Fruit fly (Drosophila melanogaster) whole organism, adult: ENCODE data around the gene CG4839.

Source experiments
- CG11617 ChIP-seq: fragments of 200-800 bp; sonication (Bioruptor generic); optimal IDR thresholded peaks from 2 replicates; lab custom pipeline; 2017; ENCODE audit warnings: mild to moderate bottlenecking, missing biosample characterization, missing genetic modification reagents, missing genetic modification characterization
- CG12768 ChIP-seq: fragments of 200-800 bp; sonication (Bioruptor generic); optimal IDR thresholded peaks from 2 replicates; lab custom pipeline; 2017; ENCODE audit warnings: missing biosample characterization, missing genetic modification characterization, mild to moderate bottlenecking, moderate library complexity, missing genetic modification reagents
- CG14711 ChIP-seq: fragments of 200-800 bp; sonication (Bioruptor generic); optimal IDR thresholded peaks from 2 replicates; lab custom pipeline; 2018; ENCODE audit warnings: missing biosample characterization, mild to moderate bottlenecking, missing genetic modification characterization, moderate library complexity
- CG1620 ChIP-seq: fragments of 200-800 bp; sonication (Bioruptor generic); optimal IDR thresholded peaks from 2 replicates; lab custom pipeline; 2016; ENCODE audit warnings: missing biosample characterization, missing genetic modification characterization
- CG33017 ChIP-seq: fragments of 200-800 bp; sonication (Bioruptor generic); optimal IDR thresholded peaks from 2 replicates; lab custom pipeline; 2018; ENCODE audit warnings: missing biosample characterization, mild to moderate bottlenecking, missing genetic modification characterization, moderate library complexity
- CG5204 ChIP-seq: fragments of 200-800 bp; sonication (Bioruptor generic); optimal IDR thresholded peaks from 2 replicates; lab custom pipeline; 2016; ENCODE audit warnings: missing biosample characterization, missing genetic modification characterization
- CG7045 ChIP-seq: fragments of 200-800 bp; sonication (Bioruptor generic); optimal IDR thresholded peaks from 2 replicates; lab custom pipeline; 2017; ENCODE audit warnings: missing biosample characterization, mild to moderate bottlenecking, missing genetic modification characterization
- CG7101 ChIP-seq: fragments of 200-800 bp; sonication (Bioruptor generic); optimal IDR thresholded peaks from 2 replicates; lab custom pipeline; 2018; ENCODE audit warnings: missing biosample characterization, mild to moderate bottlenecking, missing genetic modification characterization, moderate library complexity
- Clk ChIP-seq: fragments of 200-800 bp; sonication (Bioruptor generic); optimal IDR thresholded peaks from 2 replicates; lab custom pipeline; 2017; ENCODE audit warnings: missing biosample characterization, missing genetic modification characterization
- Crg-1 ChIP-seq: fragments of 200-800 bp; sonication (Bioruptor generic); optimal IDR thresholded peaks from 2 replicates; lab custom pipeline; 2016; ENCODE audit warnings: missing biosample characterization, missing genetic modification characterization
- Hr96 ChIP-seq: fragments of 200-800 bp; sonication (Bioruptor generic); optimal IDR thresholded peaks from 2 replicates; lab custom pipeline; 2016; ENCODE audit warnings: missing biosample characterization, missing genetic modification characterization
- Mnt ChIP-seq: fragments of 200-800 bp; sonication (Bioruptor generic); optimal IDR thresholded peaks from 2 replicates; lab custom pipeline; 2016; ENCODE audit warnings: missing biosample characterization, mild to moderate bottlenecking, missing genetic modification characterization
- bab1 ChIP-seq: fragments of 200-800 bp; sonication (Bioruptor generic); optimal IDR thresholded peaks from 3 replicates; lab custom pipeline; 2019; ENCODE audit warnings: missing biosample characterization, mild to moderate bottlenecking, missing genetic modification characterization, moderate library complexity
- cic ChIP-seq: fragments of 200-800 bp; sonication (Bioruptor generic); optimal IDR thresholded peaks from 2 replicates; lab custom pipeline; 2017; ENCODE audit warnings: missing biosample characterization, mild to moderate bottlenecking, missing genetic modification characterization, moderate library complexity
- cnc ChIP-seq, 2 experiments: fragments of >200 bp; optimal IDR thresholded peaks; 2 replicates each; lab custom pipeline; 2017
- kay ChIP-seq: fragments of 200-800 bp; sonication (Bioruptor generic); peaks from one replicate; lab custom pipeline; 2016; ENCODE audit warnings: missing biosample characterization, missing genetic modification characterization, borderline replicate concordance
- ovo ChIP-seq: fragments of 200-800 bp; sonication (Bioruptor generic); optimal IDR thresholded peaks from 2 replicates; lab custom pipeline; 2016; ENCODE audit warnings: missing biosample characterization, missing genetic modification characterization
- pad ChIP-seq: fragments of 200-800 bp; sonication (Bioruptor generic); optimal IDR thresholded peaks from 3 replicates; lab custom pipeline; 2017; ENCODE audit warnings: missing biosample characterization, missing genetic modification characterization, mild to moderate bottlenecking, moderate library complexity, missing genetic modification reagents
- tj ChIP-seq: fragments of 200-800 bp; sonication (Bioruptor generic); optimal IDR thresholded peaks from 3 replicates; lab custom pipeline; 2017; ENCODE audit warnings: missing biosample characterization, mild to moderate bottlenecking, missing genetic modification characterization, moderate library complexity
- toe ChIP-seq: fragments of 200-800 bp; sonication (Bioruptor generic); optimal IDR thresholded peaks from 2 replicates; lab custom pipeline; 2016; ENCODE audit warnings: missing biosample characterization, missing genetic modification characterization

CG4839 gene

dm6 chr2L:10143334-10143733 lies 1.2 kb upstream of the CG4839 start:
- no peak for TF ChIP-seq CG1620
- TF ChIP-seq CG12768 = peak; percentile 53
- peak; percentile 45 for TF ChIP-seq bab1
- peak; percentile 62 for TF ChIP-seq CG7045 (GFP tag; lab: Kevin White, UChicago)

- TF ChIP-seq CG33017 (tag; lab: Kevin White, UChicago) (no peak), ovo (GFP tag; lab: Kevin White, UChicago) (no peak), cic (no peak), tj (GFP tag; lab: Kevin White, UChicago) (no peak), Mnt (GFP tag; lab: Kevin White, UChicago) (no peak), CG7101 (tag; lab: Kevin White, UChicago) (no peak), pad (no peak), toe (GFP tag; lab: Kevin White, UChicago) (no peak), bab1 (no peak), cnc (optimal IDR thresholded peaks at IDR 0.05; lab: Kevin White, UChicago) (no peak), CG5204 (GFP tag; lab: Kevin White, UChicago) (no peak), Clk (GFP tag; lab: Kevin White, UChicago) (no peak)
Measured at dm6 chr2L:10145571-10145970, 995 bp downstream of the CG4839 start.

- TF ChIP-seq Mnt (GFP tag; lab: Kevin White, UChicago) (no peak), bab1 (no peak), CG7101 (tag; lab: Kevin White, UChicago) (no peak), CG7045 (GFP tag; lab: Kevin White, UChicago) (no peak), CG33017 (tag; lab: Kevin White, UChicago) (no peak), CG14711 (tag; lab: Kevin White, UChicago) (no peak), cnc (optimal IDR thresholded peaks at IDR 0.05; lab: Kevin White, UChicago) (no peak), CG1620 (no peak), CG5204 (GFP tag; lab: Kevin White, UChicago) (no peak), ovo (GFP tag; lab: Kevin White, UChicago) (no peak), Crg-1 (GFP tag; lab: Kevin White, UChicago) (no peak), pad (no peak), tj (GFP tag; lab: Kevin White, UChicago) (no peak), Clk (GFP tag; lab: Kevin White, UChicago) (no peak), CG11617 (GFP tag; lab: Kevin White, UChicago) (no peak), kay (GFP tag; lab: Kevin White, UChicago) (no peak), toe (GFP tag; lab: Kevin White, UChicago) (no peak), CG12768 (no peak)
Measured at dm6 chr2L:10146723-10147475, 2.3 kb downstream of the CG4839 start.

dm6 chr2L:10154395-10154794 lies 9.8 kb downstream of the CG4839 start:
- no peak for TF ChIP-seq cnc (optimal IDR thresholded peaks at IDR 0.05; lab: Kevin White, UChicago)
- TF ChIP-seq toe (GFP tag; lab: Kevin White, UChicago) = no peak
- TF ChIP-seq Hr96 = no peak
- no peak for TF ChIP-seq Mnt (GFP tag; lab: Kevin White, UChicago)
- no peak for TF ChIP-seq pad
- no peak for TF ChIP-seq tj (GFP tag; lab: Kevin White, UChicago)
- no peak for TF ChIP-seq cic
- no peak for TF ChIP-seq CG5204 (GFP tag; lab: Kevin White, UChicago)
- TF ChIP-seq CG11617 (GFP tag; lab: Kevin White, UChicago) = no peak
- no peak for TF ChIP-seq Crg-1 (GFP tag; lab: Kevin White, UChicago)
- TF ChIP-seq kay (GFP tag; lab: Kevin White, UChicago) = no peak
- no peak for TF ChIP-seq Clk (GFP tag; lab: Kevin White, UChicago)
- TF ChIP-seq CG33017 (tag; lab: Kevin White, UChicago) = no peak
- no peak for TF ChIP-seq CG14711 (tag; lab: Kevin White, UChicago)
- no peak for TF ChIP-seq CG7101 (tag; lab: Kevin White, UChicago)
- no peak for TF ChIP-seq CG12768
- TF ChIP-seq ovo (GFP tag; lab: Kevin White, UChicago) = no peak
- TF ChIP-seq CG1620 = no peak

dm6 chr2L:10172402-10172801 lies 27.8 kb downstream of the CG4839 start, which contains the start of gene CG13137:
TSS of gene CG13137 (plus strand) at chr2L:10172702.
- TF ChIP-seq CG1620 (no peak), CG11617 (GFP tag; lab: Kevin White, UChicago) (no peak), Crg-1 (GFP tag; lab: Kevin White, UChicago) (no peak), bab1 (no peak), ovo (GFP tag; lab: Kevin White, UChicago) (no peak), tj (GFP tag; lab: Kevin White, UChicago) (no peak), CG7101 (tag; lab: Kevin White, UChicago) (no peak), cic (no peak), toe (GFP tag; lab: Kevin White, UChicago) (no peak), CG5204 (GFP tag; lab: Kevin White, UChicago) (no peak), Mnt (GFP tag; lab: Kevin White, UChicago) (no peak), CG7045 (GFP tag; lab: Kevin White, UChicago) (no peak), Clk (GFP tag; lab: Kevin White, UChicago) (no peak), Hr96 (no peak)

dm6 chr2L:10180182-10180779 lies 35.7 kb downstream of the CG4839 start, which contains the start of gene CG44153:
TSS of gene CG44153 (minus strand) at chr2L:10180256.
- TF ChIP-seq Clk (GFP tag; lab: Kevin White, UChicago) (no peak), CG12768 (no peak), cic (no peak), CG7045 (GFP tag; lab: Kevin White, UChicago) (no peak), CG33017 (tag; lab: Kevin White, UChicago) (no peak), cnc (optimal IDR thresholded peaks at IDR 0.05; lab: Kevin White, UChicago) (no peak)
